Fruit fly (Drosophila melanogaster): ENCODE measurements around the gene Sfp26Ac.
A peak's percentile ranks its signal among the peaks of the same experiment; 100 is the strongest.

Gene Sfp26Ac

DNA sequence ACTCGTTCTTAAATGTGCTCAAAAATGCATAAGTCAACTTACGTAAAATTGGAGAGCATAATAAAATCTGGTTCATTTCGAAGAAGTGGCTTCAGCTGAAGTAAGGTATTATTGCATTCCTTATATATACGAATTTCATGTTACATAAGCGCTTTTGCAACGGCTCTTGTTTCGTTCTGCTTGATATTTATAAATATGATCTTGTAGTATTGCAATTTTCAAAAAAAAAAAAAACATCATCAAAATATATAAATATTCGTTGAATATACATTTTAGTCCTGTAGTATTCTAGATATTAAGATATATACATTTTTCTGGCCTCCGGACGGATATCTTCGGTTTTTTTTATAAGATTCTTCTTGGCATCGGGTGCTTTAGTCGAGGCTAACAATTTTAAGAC lies 9.2 kb upstream of the Sfp26Ac start, which contains the start of gene Acp26Aa:
Acp26Aa (minus strand) TSS at position 101 of the 400 bp plus-strand sequence.
- TF ChIP-seq EcR (GFP tag; optimal IDR thresholded peaks at IDR 0.05) (no peak), Dll (optimal IDR thresholded peaks at IDR 0.05) (no peak), pan (optimal IDR thresholded peaks at IDR 0.05) (no peak), psq (optimal IDR thresholded peaks at IDR 0.05) (no peak), CG8478 (optimal IDR thresholded peaks at IDR 0.05) (no peak), usp (GFP tag; optimal IDR thresholded peaks at IDR 0.05) (no peak)

DNA sequence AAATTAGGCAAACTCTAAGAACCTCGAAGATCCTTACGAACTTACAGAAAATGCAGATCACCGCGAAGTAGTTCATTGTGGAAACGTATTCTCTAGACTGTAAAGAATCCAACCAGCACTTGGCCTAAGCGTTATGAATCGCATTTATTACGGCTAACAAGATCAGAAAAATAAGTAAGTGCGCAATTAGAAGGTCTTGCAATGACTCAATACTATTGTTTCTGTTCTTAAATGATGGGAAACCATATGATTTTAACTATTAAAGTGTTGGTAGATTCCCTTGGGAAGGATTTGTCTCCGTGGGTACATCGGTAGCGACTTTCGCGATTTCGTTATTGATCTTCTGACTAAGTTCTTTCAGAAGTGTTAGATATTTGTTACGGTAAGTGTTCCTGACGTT lies 8.2 kb upstream of the Sfp26Ac start, which contains the start of gene Acp26Ab:
Acp26Ab (minus strand) TSS at position 101 of the 400 bp plus-strand sequence.
- TF ChIP-seq psq (optimal IDR thresholded peaks at IDR 0.05) (no peak), EcR (GFP tag; optimal IDR thresholded peaks at IDR 0.05) (no peak), usp (GFP tag; optimal IDR thresholded peaks at IDR 0.05) (no peak), CG8478 (optimal IDR thresholded peaks at IDR 0.05) (no peak), pan (optimal IDR thresholded peaks at IDR 0.05) (no peak), Dll (optimal IDR thresholded peaks at IDR 0.05) (no peak)

DNA sequence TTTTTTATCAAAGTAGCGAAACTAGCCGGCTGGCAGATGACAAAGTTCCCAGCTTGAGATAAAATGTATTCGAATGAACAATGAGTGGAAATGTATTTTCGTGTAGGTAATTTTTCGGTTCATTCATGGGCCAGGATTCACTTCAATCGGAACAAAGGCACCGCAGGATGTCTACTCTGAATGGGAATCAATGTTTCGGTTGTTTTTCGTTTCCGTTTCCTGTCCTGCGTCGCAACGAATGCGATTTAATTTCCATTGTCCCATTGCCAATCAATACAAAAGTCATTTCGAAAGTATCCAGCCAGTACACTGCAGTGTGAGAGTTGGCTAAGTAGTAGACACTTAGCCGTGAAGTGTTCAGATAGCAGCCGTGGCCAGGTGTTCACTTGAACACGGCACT lies 6.0 kb upstream of the Sfp26Ac start:
- TF ChIP-seq usp (GFP tag; optimal IDR thresholded peaks at IDR 0.05) (no peak), psq (optimal IDR thresholded peaks at IDR 0.05) (no peak)

DNA sequence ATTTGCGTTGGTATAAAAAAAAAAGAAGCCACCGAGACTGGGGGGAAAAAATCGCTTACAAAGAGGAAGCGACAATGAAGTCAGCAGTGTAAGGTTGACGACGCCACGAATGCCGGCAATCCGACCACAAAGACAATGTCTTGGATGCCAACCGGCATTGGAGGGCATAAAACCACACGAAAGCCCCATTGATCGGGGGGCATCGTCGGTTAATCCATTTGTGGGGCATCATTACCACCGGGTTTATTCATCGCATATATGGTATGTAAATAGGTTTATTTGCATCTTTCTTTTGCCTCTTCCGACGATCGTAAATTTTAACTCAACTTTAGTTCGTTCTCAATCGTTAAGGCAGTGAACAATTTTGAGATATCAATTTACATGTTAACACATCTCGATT lies 2.4 kb upstream of the Sfp26Ac start:
- TF ChIP-seq Dll (optimal IDR thresholded peaks at IDR 0.05): no peak
- peak in 1 of 2 experiments; percentile 29 for TF ChIP-seq EcR (GFP tag; optimal IDR thresholded peaks at IDR 0.05)
- TF ChIP-seq usp (GFP tag; optimal IDR thresholded peaks at IDR 0.05): no peak
- no peak for TF ChIP-seq CG8478 (optimal IDR thresholded peaks at IDR 0.05)
- no peak for TF ChIP-seq pan (optimal IDR thresholded peaks at IDR 0.05)

DNA sequence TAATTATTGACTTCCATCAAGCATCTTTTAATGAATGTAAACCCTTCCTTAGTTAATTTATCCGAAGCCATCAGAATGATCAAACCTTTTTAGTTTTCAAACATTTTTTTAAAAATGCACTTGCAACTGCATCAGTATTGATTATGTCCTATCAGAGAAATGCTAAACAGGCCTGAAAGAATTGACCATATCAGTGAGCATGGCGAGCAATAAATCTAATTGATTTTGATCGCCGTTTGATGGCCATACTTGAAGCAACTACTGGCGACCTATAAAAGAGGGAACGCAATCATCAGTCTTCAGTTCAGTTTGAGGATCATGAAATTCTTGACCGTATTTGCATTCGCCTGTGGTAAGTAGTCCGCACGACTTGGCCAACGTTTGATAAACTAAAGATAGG lies 1.1 kb upstream of the Sfp26Ac start, which contains the start of gene CG9029:
CG9029 (plus strand) TSS at position 301 of the 400 bp plus-strand sequence.
- TF ChIP-seq CG8478 (optimal IDR thresholded peaks at IDR 0.05) (no peak), EcR (GFP tag; optimal IDR thresholded peaks at IDR 0.05) (no peak), pan (optimal IDR thresholded peaks at IDR 0.05) (no peak), psq (optimal IDR thresholded peaks at IDR 0.05) (no peak), usp (GFP tag; optimal IDR thresholded peaks at IDR 0.05) (no peak), Dll (optimal IDR thresholded peaks at IDR 0.05) (no peak)

DNA sequence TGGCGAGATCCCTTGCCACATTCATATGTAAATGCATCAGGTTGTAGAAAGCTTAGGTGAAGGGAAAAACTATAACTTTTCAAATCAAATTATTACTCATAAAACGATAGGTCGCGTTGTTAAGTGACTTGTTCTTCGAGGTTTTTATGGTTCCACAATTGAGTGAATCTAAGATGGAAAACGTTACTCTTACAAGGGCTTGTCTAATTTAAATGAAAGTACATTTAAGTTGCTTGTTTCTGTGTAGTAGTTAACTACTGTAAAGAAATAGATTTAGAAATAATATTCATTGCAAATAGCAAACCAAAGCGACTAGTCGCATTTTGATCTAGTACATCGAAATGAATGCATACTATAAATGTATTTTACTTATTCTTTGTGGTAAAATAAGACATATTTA lies 1.1 kb downstream of the Sfp26Ac start, which contains the start of gene CG44574:
CG44574 (plus strand) TSS at position 301 of the 400 bp plus-strand sequence.
- TF ChIP-seq pan (optimal IDR thresholded peaks at IDR 0.05): no peak
- no peak for TF ChIP-seq CG8478 (optimal IDR thresholded peaks at IDR 0.05)

DNA sequence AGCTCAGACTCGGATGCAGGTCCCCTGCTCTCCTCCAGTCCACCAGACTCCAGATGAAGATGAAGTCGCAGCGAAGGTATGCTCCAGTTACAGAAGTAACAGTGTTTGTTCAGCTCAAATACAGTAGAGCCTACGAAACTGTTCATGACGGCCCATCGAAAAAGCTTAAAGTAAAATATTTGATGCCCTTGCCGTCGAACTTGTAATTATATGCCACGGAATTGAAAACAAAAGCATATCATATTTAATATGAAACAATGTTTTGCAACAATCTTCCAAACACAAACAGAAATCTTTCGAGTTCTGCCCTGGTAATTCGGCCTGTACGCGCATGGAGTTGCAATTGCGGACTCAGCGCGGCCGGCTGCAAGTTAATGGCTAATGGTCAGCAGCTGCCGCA lies 3.4 kb downstream of the Sfp26Ac start:
- no peak for TF ChIP-seq usp (GFP tag; optimal IDR thresholded peaks at IDR 0.05)
- no peak for TF ChIP-seq psq (optimal IDR thresholded peaks at IDR 0.05)
- TF ChIP-seq CG8478 (optimal IDR thresholded peaks at IDR 0.05): no peak
- TF ChIP-seq pan (optimal IDR thresholded peaks at IDR 0.05): no peak
- TF ChIP-seq Dll (optimal IDR thresholded peaks at IDR 0.05): no peak
- TF ChIP-seq EcR (GFP tag; optimal IDR thresholded peaks at IDR 0.05): no peak

DNA sequence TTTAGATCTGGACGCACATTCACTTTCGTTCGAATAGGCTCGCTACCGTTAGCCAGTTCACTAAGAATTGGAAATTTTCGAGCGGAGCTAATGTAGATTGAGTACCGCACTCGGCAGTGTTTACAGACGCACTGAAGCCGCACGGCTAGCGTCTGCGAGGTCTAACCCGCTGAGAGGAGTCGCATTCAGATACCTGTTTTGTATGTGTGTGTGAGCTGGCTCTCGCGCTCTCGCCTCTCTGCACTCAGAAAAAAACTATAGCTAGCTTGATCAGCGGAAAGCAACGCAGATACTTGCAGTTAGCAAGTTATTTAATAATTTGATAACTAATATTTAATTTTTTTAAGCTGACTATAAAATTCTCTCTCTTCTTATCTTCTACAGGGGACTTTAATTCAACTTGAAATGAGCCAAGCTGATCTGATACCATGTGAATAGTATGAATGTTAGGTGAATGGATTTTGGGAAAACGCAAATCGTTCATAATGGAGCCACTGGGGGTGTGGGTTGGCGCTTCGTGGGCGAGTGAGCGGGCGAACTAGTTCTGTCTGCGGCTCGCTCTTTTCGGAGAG lies 5.1 kb downstream of the Sfp26Ac start, which contains the start of gene rau:
rau (minus strand) TSS at position 136 of the 572 bp plus-strand sequence.
- TF ChIP-seq EcR (GFP tag; optimal IDR thresholded peaks at IDR 0.05) (no peak), pan (optimal IDR thresholded peaks at IDR 0.05) (no peak), CG8478 (optimal IDR thresholded peaks at IDR 0.05) (no peak), usp (GFP tag; optimal IDR thresholded peaks at IDR 0.05) (no peak), Dll (optimal IDR thresholded peaks at IDR 0.05) (no peak), psq (optimal IDR thresholded peaks at IDR 0.05) (no peak)

DNA sequence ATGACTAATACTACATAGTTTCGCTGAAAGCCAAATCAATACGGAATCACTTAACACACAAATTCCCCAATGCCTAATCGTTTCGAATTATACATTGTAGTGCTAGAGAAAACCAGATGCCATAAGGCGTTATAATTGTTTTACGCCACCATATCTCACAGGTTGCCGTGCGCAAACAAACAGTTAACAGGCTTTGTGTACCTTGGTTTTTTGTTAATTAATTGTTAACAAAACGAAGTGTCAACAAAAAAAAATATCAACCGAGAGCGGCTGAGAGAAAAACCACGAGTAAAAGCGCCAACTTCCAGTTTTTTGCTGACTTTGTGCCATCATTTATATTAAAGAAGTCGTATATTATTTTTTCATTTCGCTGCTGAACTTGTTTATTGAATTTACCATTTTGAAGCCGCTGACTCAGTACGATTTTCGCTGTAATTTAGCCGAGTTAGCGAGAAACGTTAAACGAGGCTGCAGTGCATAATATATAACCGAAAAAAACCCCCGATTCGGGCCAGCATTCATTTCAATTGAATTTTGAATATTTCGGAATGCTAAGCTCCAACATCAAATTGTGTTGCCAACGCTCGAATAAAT lies 8.0 kb downstream of the Sfp26Ac start:
- no peak for TF ChIP-seq Dll (optimal IDR thresholded peaks at IDR 0.05)
- TF ChIP-seq EcR (GFP tag; optimal IDR thresholded peaks at IDR 0.05): no peak
- TF ChIP-seq psq (optimal IDR thresholded peaks at IDR 0.05): no peak
- no peak for TF ChIP-seq pan (optimal IDR thresholded peaks at IDR 0.05)
- no peak for TF ChIP-seq usp (GFP tag; optimal IDR thresholded peaks at IDR 0.05)
- no peak for TF ChIP-seq CG8478 (optimal IDR thresholded peaks at IDR 0.05)

DNA sequence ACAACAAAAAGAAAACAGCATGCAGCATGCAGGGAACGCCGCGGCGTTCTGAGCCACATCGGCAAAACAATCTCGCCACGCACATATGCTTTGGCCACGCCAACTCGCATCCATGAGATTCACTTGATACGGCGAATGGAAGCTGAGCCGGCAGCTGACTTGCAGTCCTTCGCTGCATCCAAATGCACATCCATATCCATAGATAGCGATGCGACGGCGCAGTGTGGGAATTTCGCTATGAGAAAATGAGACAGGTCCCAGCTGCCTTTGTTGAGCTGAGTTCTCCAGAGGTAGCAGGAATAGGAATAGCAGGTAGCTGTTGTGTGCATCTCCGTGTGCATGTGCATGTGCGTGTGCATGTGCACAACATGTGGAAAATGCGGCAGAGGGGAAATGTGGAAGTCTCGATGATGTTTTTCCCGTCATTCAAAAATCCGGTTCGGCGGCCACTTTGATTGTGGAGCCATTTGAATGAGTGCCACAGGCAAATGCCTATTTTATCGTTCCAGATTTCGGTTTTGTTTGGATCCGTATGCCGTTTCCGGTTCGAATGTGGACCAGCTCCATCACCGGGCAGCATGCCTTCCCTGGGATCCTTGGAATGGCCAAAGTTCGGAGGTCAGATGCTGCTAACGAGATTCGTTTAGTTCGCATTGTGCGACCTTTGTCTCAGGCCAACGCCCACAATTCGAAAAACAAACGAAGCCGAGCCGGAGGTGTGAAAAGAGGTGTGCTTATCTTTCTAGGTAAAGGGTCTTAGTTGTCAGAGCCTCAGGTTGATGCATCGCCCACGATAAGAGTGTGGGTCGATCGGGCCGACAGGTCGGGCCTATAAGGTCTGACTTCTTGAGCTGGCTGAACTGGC lies 13.5 kb downstream of the Sfp26Ac start:
- TF ChIP-seq usp (GFP tag; optimal IDR thresholded peaks at IDR 0.05): no peak
- no peak for TF ChIP-seq pan (optimal IDR thresholded peaks at IDR 0.05)
- TF ChIP-seq CG8478 (optimal IDR thresholded peaks at IDR 0.05): no peak
- no peak for TF ChIP-seq psq (optimal IDR thresholded peaks at IDR 0.05)
- no peak for TF ChIP-seq Dll (optimal IDR thresholded peaks at IDR 0.05)
- TF ChIP-seq EcR (GFP tag; optimal IDR thresholded peaks at IDR 0.05): no peak

DNA sequence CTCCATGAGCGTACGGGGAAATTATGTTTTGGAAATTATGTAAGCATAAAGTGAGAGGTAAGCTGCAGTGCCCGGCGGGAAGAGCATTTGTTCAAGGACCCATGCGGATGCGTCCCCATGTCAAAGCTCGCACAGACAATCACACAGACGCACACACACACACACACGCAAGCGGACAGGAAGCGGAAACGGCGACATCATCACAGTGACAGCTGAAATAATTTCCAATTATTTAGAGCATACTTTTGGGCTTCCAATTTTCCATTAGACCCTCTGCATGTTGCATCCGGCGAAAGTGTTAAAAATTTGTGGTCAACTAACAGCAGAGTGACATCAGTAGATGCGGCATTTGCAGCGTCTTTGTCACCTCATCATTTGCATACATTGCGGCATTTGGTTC lies 17.8 kb downstream of the Sfp26Ac start:
- no peak for TF ChIP-seq pan (optimal IDR thresholded peaks at IDR 0.05)
- TF ChIP-seq CG8478 (optimal IDR thresholded peaks at IDR 0.05): no peak
- TF ChIP-seq Dll (optimal IDR thresholded peaks at IDR 0.05): no peak
- no peak for TF ChIP-seq usp (GFP tag; optimal IDR thresholded peaks at IDR 0.05)
- TF ChIP-seq EcR (GFP tag; optimal IDR thresholded peaks at IDR 0.05): no peak
- no peak for TF ChIP-seq psq (optimal IDR thresholded peaks at IDR 0.05)

DNA sequence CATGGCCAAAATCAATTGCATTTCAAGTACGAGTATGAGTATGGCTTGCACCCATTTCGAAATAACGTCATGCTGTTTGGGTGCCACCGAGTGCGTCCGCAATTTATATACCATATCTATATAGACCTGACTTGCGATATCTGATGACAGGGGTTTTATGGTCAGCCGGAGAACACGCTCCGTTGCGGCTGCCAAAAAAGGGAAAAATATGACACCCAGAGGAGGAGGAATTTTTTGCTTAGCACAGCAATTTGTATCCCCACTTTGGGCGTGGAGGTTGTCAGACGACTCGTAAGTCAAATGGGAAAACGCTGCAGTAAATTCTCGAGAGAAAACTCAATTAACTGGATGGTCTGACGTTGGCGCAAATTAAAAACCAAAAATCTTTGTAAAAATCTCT lies 27.8 kb downstream of the Sfp26Ac start:
- TF ChIP-seq Dll (optimal IDR thresholded peaks at IDR 0.05) (no peak), psq (optimal IDR thresholded peaks at IDR 0.05) (no peak), CG8478 (optimal IDR thresholded peaks at IDR 0.05) (no peak), EcR (GFP tag; optimal IDR thresholded peaks at IDR 0.05) (no peak), usp (GFP tag; optimal IDR thresholded peaks at IDR 0.05) (no peak), pan (optimal IDR thresholded peaks at IDR 0.05) (no peak)
